Worm (Caenorhabditis elegans): ENCODE results near the gene F52E1.3.
"Not testable (repeated sequence)": the region's sequence is repeated elsewhere in the genome, so short reads cannot be mapped to it uniquely, and the experiment has no call there.

F52E1.3 gene

DNA sequence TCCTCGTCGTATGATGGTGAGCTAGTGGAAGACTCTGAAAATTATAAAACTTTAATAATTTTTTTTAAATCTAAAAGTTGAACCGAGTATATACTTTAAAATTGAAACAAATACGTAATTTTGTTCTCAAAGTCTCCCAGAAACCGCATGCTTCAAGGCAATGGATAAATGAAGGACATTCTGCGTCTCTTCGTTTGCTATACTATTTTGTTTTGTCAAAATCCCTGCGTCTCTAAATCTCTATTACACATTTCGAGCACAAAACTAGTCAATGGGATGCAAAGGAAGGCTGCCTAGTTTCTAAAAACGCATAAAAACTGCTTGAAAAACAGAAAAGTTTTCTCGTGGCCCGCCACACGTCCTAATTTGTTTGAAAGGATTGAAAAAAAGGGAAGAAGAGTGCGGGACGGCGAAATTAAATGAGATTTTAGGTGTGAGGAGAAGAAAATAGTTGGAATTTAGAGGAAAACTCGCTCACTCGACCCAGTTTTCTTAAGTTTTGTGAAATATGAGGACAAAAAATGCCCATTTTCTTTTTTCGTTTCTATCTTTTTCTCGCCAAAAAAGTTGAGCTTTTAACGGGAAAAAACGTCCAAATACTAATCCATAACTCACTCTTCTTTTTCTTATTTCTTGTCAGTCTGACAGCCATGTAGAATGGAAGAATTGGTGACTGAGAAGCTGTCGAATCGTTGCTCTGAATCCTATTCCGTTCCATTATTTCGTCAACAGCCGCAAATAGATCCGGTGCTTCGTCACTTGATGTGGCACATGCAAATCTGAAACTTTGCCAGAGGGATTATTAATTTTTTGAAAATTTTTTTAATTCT is 34.2 kb downstream of the F52E1.3 start:
- TF ChIP-seq lin-35 (GFP tag; optimal IDR thresholded peaks at IDR 0.05) (no peak), hmg-1.2 (GFP tag; IDR thresholded peaks at IDR 0.05) (peak; percentile 96)

DNA sequence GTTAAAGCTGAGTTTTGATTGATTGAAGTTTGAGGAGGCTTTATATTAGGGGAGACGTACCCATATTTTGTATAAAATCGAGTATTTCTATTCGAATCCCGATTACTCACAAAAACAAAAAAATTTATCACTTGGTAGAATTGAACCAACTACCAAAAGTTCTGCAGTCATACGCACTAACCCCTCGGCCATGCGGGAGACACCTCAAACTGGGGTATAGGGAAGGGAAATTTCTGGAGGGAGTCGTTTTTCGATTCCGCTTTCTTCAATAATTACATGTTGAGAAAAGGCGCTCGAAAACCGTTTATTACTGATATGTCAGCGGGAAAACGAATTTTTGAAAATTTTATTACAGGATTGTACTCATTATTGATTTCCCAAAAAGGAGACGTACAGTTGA is 36.7 kb downstream of the F52E1.3 start:
- TF ChIP-seq nfyb-1 (GFP tag; IDR thresholded peaks at IDR 0.05) (peak; percentile 63; the same call in 1 of the 2 replicates), dox-1 (GFP tag; IDR thresholded peaks at IDR 0.05) (peak; percentile 60), hsf-1 (GFP tag; IDR thresholded peaks at IDR 0.05) (peak; percentile 47; the same call in 1 of the 2 replicates), egl-44 (GFP tag; IDR thresholded peaks at IDR 0.05) (peak; percentile 35; the same call in 1 of the 2 replicates), lin-26 (GFP tag; IDR thresholded peaks at IDR 0.05) (peak; percentile 71), Y56A3A.18 (GFP tag; IDR thresholded peaks at IDR 0.05) (0 out of 2 replicates have a peak, but pooled peaks have one; percentile 19), Y95B8A.8 (GFP tag; IDR thresholded peaks at IDR 0.05) (0 out of 2 replicates have a peak, but pooled peaks have one; percentile 12), tbp1 (GFP tag; optimal IDR thresholded peaks at IDR 0.05) (peak; percentile 83), madf-6 (GFP tag; IDR thresholded peaks at IDR 0.05) (peak; percentile 62), snpc-4 (tag; optimal IDR thresholded peaks at IDR 0.05) (peak in 1 of 4 experiments; percentile 21), rpc-1 (optimal IDR thresholded peaks at IDR 0.05) (peak; percentile 20), rpc-1 (tag; optimal IDR thresholded peaks at IDR 0.05) (peak; percentile 51), B0261.1 (tag; optimal IDR thresholded peaks at IDR 0.05) (peak; percentile 52), pbrm-1 (GFP tag; IDR thresholded peaks at IDR 0.05) (0 out of 2 replicates have a peak, but pooled peaks have one; percentile 26), hmg-1.2 (GFP tag; IDR thresholded peaks at IDR 0.05) (peak; percentile 48)
- not testable (repeated sequence) for TF ChIP-seq snpc-4 (GFP tag; optimal IDR thresholded peaks at IDR 0.05)

DNA sequence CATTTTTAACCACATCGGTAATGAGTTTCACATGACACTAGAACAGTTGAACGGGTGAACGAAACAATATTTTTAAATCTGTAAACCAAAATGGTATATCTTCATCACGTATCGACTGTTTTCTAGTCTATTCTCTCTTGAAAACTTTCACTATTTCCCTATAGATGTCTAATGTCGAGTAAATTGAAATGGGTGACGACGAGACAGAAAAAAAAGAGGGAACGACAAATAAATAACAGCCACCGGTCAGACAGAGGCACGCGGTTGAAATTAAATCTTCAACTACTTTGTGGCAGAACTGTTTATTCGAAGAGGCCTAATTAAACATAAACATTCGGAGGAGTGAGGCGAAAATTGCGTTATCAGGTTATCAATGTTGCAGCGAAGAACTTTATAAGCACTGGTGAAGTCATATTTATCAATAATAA is 39.8 kb downstream of the F52E1.3 start:
- TF ChIP-seq dox-1 (GFP tag; IDR thresholded peaks at IDR 0.05) (no peak), nhr-80 (tag; optimal IDR thresholded peaks at IDR 0.05) (peak; percentile 60)

DNA sequence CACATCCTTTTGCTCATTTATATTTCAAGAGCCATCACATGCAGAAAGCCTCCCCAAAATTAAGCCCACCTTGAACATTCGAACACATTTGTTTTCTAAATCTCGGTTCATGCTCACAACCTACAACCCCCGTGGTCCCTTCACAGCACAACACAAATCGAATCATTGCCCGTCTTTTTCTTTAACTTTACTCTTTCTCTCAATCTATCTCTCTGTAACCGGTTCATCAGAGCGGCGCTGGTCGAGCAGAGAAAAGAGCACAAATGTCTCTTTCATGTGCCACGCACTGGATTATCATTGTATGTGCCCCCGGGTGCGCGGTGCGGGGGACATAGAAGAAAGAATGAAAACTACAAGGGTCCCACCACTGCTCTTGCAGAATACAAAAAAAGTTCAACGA is 40.7 kb downstream of the F52E1.3 start:
- TF ChIP-seq K12H6.12 (tag; optimal IDR thresholded peaks at IDR 0.05) (peak; percentile 26), zfh-2 (GFP tag; conservative IDR thresholded peaks at IDR 0.05) (0 out of 2 replicates have a peak, but pooled peaks have one; percentile 15), lin-40 (tag; optimal IDR thresholded peaks at IDR 0.05) (no peak), egrh-3 (GFP tag; IDR thresholded peaks at IDR 0.05) (no peak), lin-26 (GFP tag; IDR thresholded peaks at IDR 0.05) (0 out of 2 replicates have a peak, but pooled peaks have one; percentile 49), tlf-1 (GFP tag; optimal IDR thresholded peaks at IDR 0.05) (no peak)

DNA sequence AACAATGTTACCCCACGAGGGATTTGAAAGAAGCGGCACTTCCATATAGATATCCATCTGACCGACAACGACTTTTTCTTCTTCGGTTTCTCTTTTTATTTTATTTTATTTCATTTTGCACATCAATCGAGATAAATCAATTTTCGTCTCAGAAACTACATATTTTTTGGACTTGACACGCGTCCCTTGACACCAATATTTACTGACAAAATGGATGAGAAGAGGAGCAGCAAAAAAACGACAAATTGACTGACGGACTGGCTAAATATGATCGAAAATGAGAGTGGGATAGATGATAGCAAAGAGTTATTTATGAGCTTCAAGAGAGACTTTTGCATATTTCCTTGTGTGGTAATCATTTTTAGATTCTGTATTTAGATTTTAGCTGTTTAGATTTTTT is 42.8 kb downstream of the F52E1.3 start:
- no peak for TF ChIP-seq ets-4 (GFP tag; optimal IDR thresholded peaks at IDR 0.05)
- TF ChIP-seq akir-1 (GFP tag; optimal IDR thresholded peaks at IDR 0.05): no peak
- TF ChIP-seq ztf-26 (tag; optimal IDR thresholded peaks at IDR 0.05): no peak
- no peak for TF ChIP-seq gei-17 (GFP tag; optimal IDR thresholded peaks at IDR 0.05)

DNA sequence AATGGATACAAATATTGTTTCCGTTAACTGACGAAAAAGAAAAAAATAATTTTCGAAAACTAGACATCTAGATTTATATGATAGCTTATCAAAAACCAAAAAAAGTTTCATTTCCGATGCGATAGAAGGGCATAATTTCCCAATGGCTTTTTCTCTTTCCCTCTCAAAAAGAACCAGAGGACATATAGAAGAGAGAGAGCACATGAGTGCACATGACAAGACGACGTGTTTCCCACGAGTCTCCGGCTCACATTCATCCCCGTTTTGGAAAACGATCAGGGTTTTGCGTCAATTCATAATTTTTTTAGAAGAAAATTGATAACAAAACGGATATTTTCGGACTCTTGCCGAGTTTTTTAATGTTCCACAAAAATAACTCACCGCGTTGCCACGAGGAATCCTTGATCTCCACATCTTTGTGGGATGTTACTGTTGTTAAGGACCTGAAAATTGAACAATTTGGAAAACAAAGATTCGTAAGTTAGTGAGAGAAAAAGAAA is 49.8 kb downstream of the F52E1.3 start, which contains the start of gene lmd-3:
Gene lmd-3, minus strand, starts transcription at position 450 of the 500 bp plus-strand sequence.
- TF ChIP-seq madf-3 (GFP tag; IDR thresholded peaks at IDR 0.05) (no peak), lin-35 (GFP tag; optimal IDR thresholded peaks at IDR 0.05) (no peak), lag-1 (GFP tag; IDR thresholded peaks at IDR 0.05) (0 out of 2 replicates have a peak, but pooled peaks have one; percentile 24)
